Fruit fly (Drosophila melanogaster) whole organism, embryonic: ENCODE data around the gene CG14868.

Experiments used
- ATbp ChIP-seq: fragments of 200-800 bp; sonication (Bioruptor generic); optimal IDR thresholded peaks from 2 replicates; lab custom pipeline; 2017; ENCODE audit warnings: missing biosample characterization, mild to moderate bottlenecking, missing genetic modification characterization, missing genetic modification reagents
- CG1024 ChIP-seq: fragments of 200-800 bp; sonication (Bioruptor generic); IDR thresholded peaks from 2 replicates; pipeline ENCODE4 v1.3.6; 2022; ENCODE audit warnings: missing biosample characterization, missing genetic modification characterization
- CG10654 ChIP-seq: fragments of 200-800 bp; sonication (Bioruptor generic); optimal IDR thresholded peaks from 2 replicates; lab custom pipeline; 2016; ENCODE audit warnings: missing biosample characterization, missing genetic modification characterization
- CG10979 ChIP-seq: fragments of 200-800 bp; sonication (Bioruptor generic); optimal IDR thresholded peaks from 2 replicates; lab custom pipeline; 2018; ENCODE audit warnings: missing biosample characterization, mild to moderate bottlenecking, missing genetic modification characterization, moderate library complexity
- CG11456 ChIP-seq: fragments of 200-800 bp; sonication (Bioruptor generic); IDR thresholded peaks from 3 replicates; pipeline ENCODE4 v1.3.6; 2022; ENCODE audit warnings: missing biosample characterization, missing genetic modification characterization
- CG1233 ChIP-seq: fragments of 200-800 bp; sonication (Bioruptor generic); optimal IDR thresholded peaks from 4 replicates; lab custom pipeline; 2018; ENCODE audit warnings: missing biosample characterization, mild to moderate bottlenecking, missing genetic modification characterization
- CG13287 ChIP-seq: fragments of 200-800 bp; sonication (Bioruptor generic); IDR thresholded peaks from 2 replicates; pipeline ENCODE4 v1.3.6; 2022; ENCODE audit warnings: missing biosample characterization, missing genetic modification characterization; ENCODE audit not compliant: partially characterized antibody
- CG14050 ChIP-seq: fragments of 200-800 bp; sonication (Bioruptor generic); IDR thresholded peaks from 3 replicates; pipeline ENCODE4 v1.3.6; 2022; ENCODE audit warnings: missing biosample characterization, missing genetic modification characterization
- CG14710 ChIP-seq: fragments of 200-800 bp; sonication (Bioruptor generic); optimal IDR thresholded peaks from 3 replicates; lab custom pipeline; 2019; ENCODE audit warnings: missing biosample characterization, mild to moderate bottlenecking, missing genetic modification characterization, moderate library complexity
- CG17385 ChIP-seq: fragments of 200-800 bp; sonication (Bioruptor generic); optimal IDR thresholded peaks from 3 replicates; lab custom pipeline; 2018; ENCODE audit warnings: missing biosample characterization, mild to moderate bottlenecking, missing genetic modification characterization
- CG18599 ChIP-seq: fragments of 200-800 bp; sonication (Bioruptor generic); optimal IDR thresholded peaks from 3 replicates; lab custom pipeline; 2017; ENCODE audit warnings: missing biosample characterization, missing genetic modification characterization, mild to moderate bottlenecking, moderate library complexity, missing genetic modification reagents
- CG30020 ChIP-seq: fragments of 200-800 bp; optimal IDR thresholded peaks from 2 replicates; lab custom pipeline; 2019; ENCODE audit warnings: missing biosample characterization, mild to moderate bottlenecking, missing genetic modification characterization, moderate library complexity
- CG30403 ChIP-seq: fragments of 200-800 bp; sonication (Bioruptor generic); optimal IDR thresholded peaks from 3 replicates; lab custom pipeline; 2016; ENCODE audit warnings: missing biosample characterization, missing genetic modification characterization
- CG42726 ChIP-seq: fragments of 200-800 bp; sonication (Bioruptor generic); IDR thresholded peaks from 2 replicates; pipeline ENCODE4 v1.3.6; 2022; ENCODE audit warnings: missing biosample characterization, missing genetic modification characterization; ENCODE audit not compliant: partially characterized antibody
- CG4328 ChIP-seq: fragments of 200-800 bp; sonication (Bioruptor generic); optimal IDR thresholded peaks from 3 replicates; lab custom pipeline; 2017; ENCODE audit warnings: missing biosample characterization, missing genetic modification reagents, missing genetic modification characterization
- CG4404 ChIP-seq: fragments of 200-800 bp; sonication (Bioruptor generic); IDR thresholded peaks from 2 replicates; pipeline ENCODE4 v1.3.6; 2022; ENCODE audit warnings: missing biosample characterization, missing genetic modification characterization
- CG6791 ChIP-seq: fragments of 200-800 bp; sonication (Bioruptor generic); IDR thresholded peaks from 3 replicates; pipeline ENCODE4 v1.3.6; 2022; ENCODE audit warnings: missing biosample characterization, missing genetic modification characterization; ENCODE audit not compliant: partially characterized antibody
- CG6813 ChIP-seq: fragments of 200-800 bp; sonication (Bioruptor generic); optimal IDR thresholded peaks from 2 replicates; lab custom pipeline; 2017; ENCODE audit warnings: missing biosample characterization, missing genetic modification characterization, mild to moderate bottlenecking, moderate library complexity, missing genetic modification reagents
- CG7271 ChIP-seq: fragments of 200-800 bp; sonication (Bioruptor generic); optimal IDR thresholded peaks from 2 replicates; lab custom pipeline; 2018; ENCODE audit warnings: missing biosample characterization, mild to moderate bottlenecking, missing genetic modification characterization, moderate library complexity
- CG8290 ChIP-seq, 3 experiments: fragments of 200-800 bp; sonication (Bioruptor generic); optimal IDR thresholded peaks; 2 replicates each; lab custom pipeline; 2016 to 2019; ENCODE audit warnings: missing biosample characterization in 3 of 3, missing genetic modification characterization in 3 of 3, mild to moderate bottlenecking in 2 of 3, moderate library complexity in 1 of 3
- CG9817 ChIP-seq: fragments of 200-800 bp; sonication (Bioruptor generic); optimal IDR thresholded peaks from 2 replicates; lab custom pipeline; 2018; ENCODE audit warnings: missing biosample characterization, mild to moderate bottlenecking, missing genetic modification characterization, moderate library complexity
- Dek ChIP-seq: fragments of 200-800 bp; sonication (Bioruptor generic); optimal IDR thresholded peaks from 3 replicates; lab custom pipeline; 2019; ENCODE audit warnings: missing biosample characterization, mild to moderate bottlenecking, missing genetic modification characterization, moderate library complexity
- Fer1 ChIP-seq: fragments of 200-800 bp; sonication (Bioruptor generic); optimal IDR thresholded peaks from 2 replicates; lab custom pipeline; 2017; ENCODE audit warnings: missing biosample characterization, mild to moderate bottlenecking, missing genetic modification characterization
- Fer3 ChIP-seq: fragments of 200-800 bp; sonication (Bioruptor generic); optimal IDR thresholded peaks from 2 replicates; lab custom pipeline; 2018; ENCODE audit warnings: missing biosample characterization, mild to moderate bottlenecking, missing genetic modification characterization, moderate library complexity
- HLHmδ ChIP-seq: fragments of 200-800 bp; sonication (Bioruptor generic); optimal IDR thresholded peaks from 2 replicates; lab custom pipeline; 2018; ENCODE audit warnings: missing biosample characterization, mild to moderate bottlenecking, missing genetic modification characterization, moderate library complexity
- Lim3 ChIP-seq: fragments of 200-800 bp; sonication (Bioruptor generic); IDR thresholded peaks from 2 replicates; pipeline ENCODE4 v1.3.6; 2022; ENCODE audit warnings: missing biosample characterization, missing genetic modification characterization
- Med ChIP-seq: fragments of 200-800 bp; sonication (Bioruptor generic); peaks from one replicate; lab custom pipeline; 2016; ENCODE audit warnings: missing biosample characterization, missing genetic modification characterization, mild to moderate bottlenecking, inconsistent platforms, moderate library complexity
- Mrtf ChIP-seq: fragments of 200-800 bp; sonication (Bioruptor generic); IDR thresholded peaks from 3 replicates; pipeline ENCODE4 v1.3.6; 2022; ENCODE audit warnings: missing biosample characterization, missing genetic modification characterization
- Oaz ChIP-seq: fragments of 200-800 bp; sonication (Bioruptor generic); IDR thresholded peaks from 2 replicates; pipeline ENCODE4 v1.3.6; 2022; ENCODE audit warnings: missing biosample characterization, missing genetic modification characterization
- Oli ChIP-seq: fragments of 200-800 bp; sonication (Bioruptor generic); optimal IDR thresholded peaks from 2 replicates; lab custom pipeline; 2018; ENCODE audit warnings: missing biosample characterization, mild to moderate bottlenecking, missing genetic modification characterization, moderate library complexity
- Pdp1 ChIP-seq, 2 experiments: fragments of 200-800 bp; sonication (Bioruptor generic); optimal IDR thresholded peaks; 3 replicates each; lab custom pipeline; 2016; ENCODE audit warnings: missing biosample characterization in 2 of 2, missing genetic modification characterization in 2 of 2, mild to moderate bottlenecking in 1 of 2, moderate library complexity in 1 of 2
- Ptx1 ChIP-seq: fragments of 200-800 bp; sonication (Bioruptor generic); IDR thresholded peaks from 2 replicates; pipeline ENCODE4 v1.3.6; 2022; ENCODE audit warnings: missing biosample characterization, missing genetic modification characterization
- al ChIP-seq: fragments of 200-800 bp; sonication (Bioruptor generic); IDR thresholded peaks from 2 replicates; pipeline ENCODE4 v1.3.6; 2022; ENCODE audit warnings: missing biosample characterization, missing genetic modification characterization
- bab2 ChIP-seq: fragments of 200-800 bp; sonication (Bioruptor generic); optimal IDR thresholded peaks from 2 replicates; lab custom pipeline; 2016; ENCODE audit warnings: missing biosample characterization, missing genetic modification characterization
- bigmax ChIP-seq: fragments of 200-800 bp; sonication (Bioruptor generic); optimal IDR thresholded peaks from 2 replicates; lab custom pipeline; 2018; ENCODE audit warnings: missing biosample characterization, mild to moderate bottlenecking, missing genetic modification characterization
- chinmo ChIP-seq: fragments of 200-800 bp; sonication (Bioruptor generic); IDR thresholded peaks from 4 replicates; pipeline ENCODE4 v1.3.6; 2022; ENCODE audit warnings: missing biosample characterization, missing genetic modification characterization; ENCODE audit not compliant: partially characterized antibody
- gfzf ChIP-seq: fragments of 200-800 bp; sonication (Bioruptor generic); optimal IDR thresholded peaks from 2 replicates; lab custom pipeline; 2016; ENCODE audit warnings: missing biosample characterization, mild to moderate bottlenecking, missing genetic modification characterization, moderate library complexity
- gt ChIP-seq: fragments of 200-800 bp; sonication (Bioruptor generic); IDR thresholded peaks from 2 replicates; pipeline ENCODE4 v1.3.6; 2022; ENCODE audit warnings: missing biosample characterization, missing genetic modification characterization
- hth ChIP-seq: fragments of >200 bp; optimal IDR thresholded peaks from 2 replicates; lab custom pipeline; 2017; ENCODE audit warnings: inconsistent platforms
- kni ChIP-seq: fragments of 200-800 bp; sonication (Bioruptor generic); optimal IDR thresholded peaks from 3 replicates; lab custom pipeline; 2017; ENCODE audit warnings: mild to moderate bottlenecking, missing biosample characterization, missing genetic modification reagents, missing genetic modification characterization
- knrl ChIP-seq: fragments of 200-800 bp; sonication (Bioruptor generic); IDR thresholded peaks from 3 replicates; pipeline ENCODE4 v1.3.6; 2022; ENCODE audit warnings: missing biosample characterization, missing genetic modification characterization; ENCODE audit not compliant: partially characterized antibody
- salm ChIP-seq: fragments of 200-800 bp; sonication (Bioruptor generic); optimal IDR thresholded peaks from 2 replicates; lab custom pipeline; 2018; ENCODE audit warnings: missing biosample characterization, mild to moderate bottlenecking, missing genetic modification characterization
- slou ChIP-seq: fragments of 200-800 bp; sonication (Bioruptor generic); optimal IDR thresholded peaks from 3 replicates; lab custom pipeline; 2016; ENCODE audit warnings: missing biosample characterization, missing genetic modification characterization
- tna ChIP-seq: fragments of 200-800 bp; sonication (Bioruptor generic); IDR thresholded peaks from 2 replicates; pipeline ENCODE4 v1.3.6; 2022; ENCODE audit warnings: missing biosample characterization, missing genetic modification characterization; ENCODE audit not compliant: partially characterized antibody
- unc-4 ChIP-seq: fragments of 200-800 bp; sonication (Bioruptor generic); IDR thresholded peaks from 2 replicates; pipeline ENCODE4 v1.3.6; 2022; ENCODE audit warnings: missing biosample characterization, missing genetic modification characterization; ENCODE audit not compliant: partially characterized antibody
- vnd ChIP-seq: fragments of 200-800 bp; sonication (Bioruptor generic); IDR thresholded peaks from 3 replicates; pipeline ENCODE4 v1.3.6; 2022; ENCODE audit warnings: missing biosample characterization, missing genetic modification characterization; ENCODE audit not compliant: partially characterized antibody

Gene CG14868

DNA sequence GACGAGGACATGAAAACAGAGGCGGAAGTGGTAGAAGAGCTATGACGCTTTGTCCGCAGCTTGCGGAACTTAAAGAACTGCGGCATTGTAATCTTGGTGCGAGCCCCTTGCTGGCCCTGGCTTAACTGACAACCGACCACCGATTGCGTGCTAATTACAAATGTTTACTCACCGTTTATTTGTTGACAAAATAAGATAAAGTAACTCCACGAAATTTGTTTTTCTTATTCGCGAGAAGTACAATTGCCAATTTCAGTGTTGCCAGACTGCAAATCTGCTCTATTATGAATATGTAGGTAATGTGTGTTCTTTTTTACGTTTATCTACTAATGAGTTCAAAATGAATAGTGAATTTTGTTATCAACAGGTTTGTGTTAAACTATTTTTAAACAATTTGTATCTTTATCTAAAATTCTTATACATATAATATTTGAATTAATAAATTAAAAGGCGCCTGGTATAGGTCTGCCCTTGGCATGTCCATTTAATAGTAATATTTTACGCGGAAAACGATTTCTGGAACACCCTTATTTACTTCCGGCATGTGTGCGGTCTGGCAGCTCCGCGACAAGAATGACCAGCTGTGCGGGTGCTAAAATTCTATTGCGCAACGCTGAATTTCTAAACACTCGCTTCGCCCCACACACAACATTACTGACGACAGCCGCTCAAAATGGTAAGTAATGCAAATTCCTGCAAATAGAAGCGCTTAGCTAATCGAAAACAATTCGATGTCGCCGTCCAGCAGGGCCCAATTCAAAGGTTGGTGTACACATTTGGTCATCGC, 12.9 kb downstream of the CG14868 start, which contains the start of the genes Atg4b and Hibch (continued):
- TF ChIP-seq CG18599 (GFP tag; lab: Kevin White, UChicago) (peak; percentile 91), chinmo (no peak), CG17385 (GFP tag; lab: Kevin White, UChicago) (peak; percentile 64), bigmax (no peak), CG6791 (GFP tag; lab: Robert Waterston, UW) (no peak), CG9817 (tag; lab: Kevin White, UChicago) (peak; percentile 90), CG1233 (GFP tag; lab: Kevin White, UChicago) (peak; percentile 80), CG42726 (GFP tag; lab: Robert Waterston, UW) (peak; percentile 64), CG1024 (GFP tag; lab: Robert Waterston, UW) (no peak), Lim3 (GFP tag; lab: Robert Waterston, UW) (0 out of 2 replicates have a peak, but pooled peaks have one; percentile 25), gfzf (no peak), CG8290 (GFP tag; optimal IDR thresholded peaks at IDR 0.05; lab: Kevin White, UChicago) (no peak), CG8290 (tag; optimal IDR thresholded peaks at IDR 0.05; lab: Kevin White, UChicago) (peak; percentile 48 to 54), CG13287 (peak; percentile 14; the same call in 1 of the 2 replicates), al (GFP tag; lab: Robert Waterston, UW) (peak; percentile 78), bab2 (no peak), salm (peak; percentile 64), unc-4 (no peak), ATbp (GFP tag; lab: Kevin White, UChicago) (peak; percentile 59), Oli (tag; lab: Kevin White, UChicago) (peak; percentile 83), Fer3 (peak; percentile 87), Fer1 (GFP tag; lab: Kevin White, UChicago) (peak; percentile 90), knrl (GFP tag; lab: Robert Waterston, UW) (0 out of 3 replicates have a peak, but pooled peaks have one; percentile 20), Pdp1 (GFP tag; optimal IDR thresholded peaks at IDR 0.05; lab: Kevin White, UChicago) (peak; percentile 49 to 100), CG14710 (peak; percentile 91), CG10654 (peak; percentile 76), CG4328 (GFP tag; lab: Kevin White, UChicago) (peak; percentile 79), CG30020 (tag; lab: Kevin White, UChicago) (peak; percentile 79), CG4404 (GFP tag; lab: Robert Waterston, UW) (peak; percentile 87), Oaz (peak; percentile 48; the same call in 1 of the 2 replicates), CG6813 (peak; percentile 54), Med (peak; percentile 70), vnd (GFP tag; lab: Robert Waterston, UW) (no peak), Mrtf (peak; percentile 73), HLHmδ (no peak), CG30403 (GFP tag; lab: Kevin White, UChicago) (peak; percentile 91), kni (peak; percentile 77), slou (peak; percentile 79), CG14050 (peak; percentile 63; the same call in 2 of the 3 replicates), CG11456 (GFP tag; lab: Robert Waterston, UW) (peak; percentile 90), CG7271 (no peak), gt (peak; percentile 59; the same call in 1 of the 2 replicates), Ptx1 (GFP tag; lab: Robert Waterston, UW) (peak; percentile 90), hth (lab: Kevin White, UChicago) (no peak), CG10979 (tag; lab: Kevin White, UChicago) (peak; percentile 84), Dek (tag; lab: Kevin White, UChicago) (no peak), tna (GFP tag; lab: Robert Waterston, UW) (no peak)
